Fruit fly (Drosophila melanogaster) whole organism, embryonic: ENCODE data around the gene ps.
A peak's percentile ranks its signal among the peaks of the same experiment; 100 is the strongest.

ENCODE experiments used
- B-H1 ChIP-seq: fragments of 200-800 bp; sonication (Bioruptor generic); IDR thresholded peaks from 3 replicates; pipeline ENCODE4 v1.3.6; 2022; ENCODE audit warnings: missing biosample characterization, missing genetic modification characterization
- BEAF-32 ChIP-seq: fragments of 200-800 bp; sonication (Bioruptor generic); optimal IDR thresholded peaks from 3 replicates; lab custom pipeline; 2017; ENCODE audit warnings: missing biosample characterization, missing genetic modification characterization, mild to moderate bottlenecking, moderate library complexity, missing genetic modification reagents
- Bgb ChIP-seq: fragments of 200-800 bp; sonication (Bioruptor generic); IDR thresholded peaks from 2 replicates; pipeline ENCODE4 v1.3.6; 2022; ENCODE audit warnings: missing biosample characterization, missing genetic modification characterization; ENCODE audit not compliant: partially characterized antibody
- CG10565 ChIP-seq: fragments of 200-800 bp; sonication (Bioruptor generic); optimal IDR thresholded peaks from 3 replicates; lab custom pipeline; 2016; ENCODE audit warnings: missing biosample characterization, mild to moderate bottlenecking, missing genetic modification characterization
- CG15269 ChIP-seq: fragments of 200-800 bp; sonication (Bioruptor generic); optimal IDR thresholded peaks from 2 replicates; lab custom pipeline; 2018; ENCODE audit warnings: missing biosample characterization, mild to moderate bottlenecking, missing genetic modification characterization, moderate library complexity
- CG1602 ChIP-seq: fragments of 200-800 bp; sonication (Bioruptor generic); optimal IDR thresholded peaks from 3 replicates; lab custom pipeline; 2016; ENCODE audit warnings: missing biosample characterization, missing genetic modification characterization
- CG34224 ChIP-seq: fragments of 200-800 bp; sonication (Bioruptor generic); IDR thresholded peaks from 3 replicates; pipeline ENCODE4 v1.3.6; 2022; ENCODE audit warnings: missing biosample characterization, missing genetic modification characterization; ENCODE audit not compliant: partially characterized antibody
- CG6272 ChIP-seq: fragments of 200-800 bp; sonication (Bioruptor generic); IDR thresholded peaks from 2 replicates; pipeline ENCODE4 v1.3.6; 2022; ENCODE audit warnings: missing biosample characterization, missing genetic modification characterization
- CG6689 ChIP-seq: fragments of 200-800 bp; sonication (Bioruptor generic); IDR thresholded peaks from 2 replicates; pipeline ENCODE4 v1.3.6; 2022; ENCODE audit warnings: missing biosample characterization, missing genetic modification characterization
- CG7271 ChIP-seq: fragments of 200-800 bp; sonication (Bioruptor generic); optimal IDR thresholded peaks from 2 replicates; lab custom pipeline; 2018; ENCODE audit warnings: missing biosample characterization, mild to moderate bottlenecking, missing genetic modification characterization, moderate library complexity
- CG7745 ChIP-seq: fragments of 200-800 bp; sonication (Bioruptor generic); optimal IDR thresholded peaks from 2 replicates; lab custom pipeline; 2018; ENCODE audit warnings: missing biosample characterization, mild to moderate bottlenecking, missing genetic modification characterization, moderate library complexity
- CG8944 ChIP-seq: fragments of 200-800 bp; sonication (Bioruptor generic); optimal IDR thresholded peaks from 3 replicates; lab custom pipeline; 2016; ENCODE audit warnings: missing biosample characterization, missing genetic modification characterization
- CG9215 ChIP-seq: fragments of 200-800 bp; sonication (Bioruptor generic); IDR thresholded peaks from 2 replicates; pipeline ENCODE4 v1.3.6; 2022; ENCODE audit warnings: missing biosample characterization, missing genetic modification characterization
- E2f2 ChIP-seq: fragments of 200-800 bp; sonication (Bioruptor generic); IDR thresholded peaks from 2 replicates; pipeline ENCODE4 v1.3.6; 2022; ENCODE audit warnings: missing biosample characterization, missing genetic modification characterization
- GATAe ChIP-seq: fragments of 200-800 bp; sonication (Bioruptor generic); conservative IDR thresholded peaks from 2 replicates; pipeline ENCODE4 v1.3.6; 2022; ENCODE audit warnings: missing biosample characterization, missing genetic modification characterization
- Hmx ChIP-seq: fragments of 200-800 bp; sonication (Bioruptor generic); optimal IDR thresholded peaks from 2 replicates; lab custom pipeline; 2016; ENCODE audit warnings: missing biosample characterization, missing genetic modification characterization
- Meics ChIP-seq: fragments of 200-800 bp; sonication (Bioruptor generic); optimal IDR thresholded peaks from 2 replicates; lab custom pipeline; 2017; ENCODE audit warnings: missing biosample characterization, mild to moderate bottlenecking, missing genetic modification characterization
- NK7.1 ChIP-seq: fragments of 200-800 bp; sonication (Bioruptor generic); optimal IDR thresholded peaks from 3 replicates; lab custom pipeline; 2016; ENCODE audit warnings: missing biosample characterization, missing genetic modification characterization
- Oaz ChIP-seq: fragments of 200-800 bp; sonication (Bioruptor generic); IDR thresholded peaks from 2 replicates; pipeline ENCODE4 v1.3.6; 2022; ENCODE audit warnings: missing biosample characterization, missing genetic modification characterization
- Opbp ChIP-seq: fragments of 200-800 bp; sonication (Bioruptor generic); IDR thresholded peaks from 3 replicates; pipeline ENCODE4 v1.3.6; 2022; ENCODE audit warnings: missing biosample characterization, missing genetic modification characterization; ENCODE audit not compliant: partially characterized antibody
- Optix ChIP-seq: fragments of 200-800 bp; sonication (Bioruptor generic); IDR thresholded peaks from 3 replicates; pipeline ENCODE4 v1.3.6; 2022; ENCODE audit warnings: missing biosample characterization, missing genetic modification characterization
- Sry-β ChIP-seq: fragments of 200-800 bp; sonication (Bioruptor generic); optimal IDR thresholded peaks from 2 replicates; lab custom pipeline; 2018; ENCODE audit warnings: missing biosample characterization, mild to moderate bottlenecking, missing genetic modification characterization, moderate library complexity
- Sry-δ ChIP-seq: fragments of 200-800 bp; sonication (Bioruptor generic); optimal IDR thresholded peaks from 2 replicates; lab custom pipeline; 2016; ENCODE audit warnings: missing biosample characterization, missing genetic modification characterization
- Usf ChIP-seq: fragments of 200-800 bp; sonication (Bioruptor generic); optimal IDR thresholded peaks from 2 replicates; lab custom pipeline; 2017; ENCODE audit warnings: missing genotype, missing biosample characterization, missing genetic modification characterization
- YL-1 ChIP-seq: fragments of 200-800 bp; sonication (Bioruptor generic); optimal IDR thresholded peaks from 3 replicates; lab custom pipeline; 2017; ENCODE audit warnings: missing biosample characterization, mild to moderate bottlenecking, missing genetic modification characterization
- ato ChIP-seq: fragments of 200-800 bp; sonication (Bioruptor generic); IDR thresholded peaks from 2 replicates; pipeline ENCODE4 v1.3.6; 2022; ENCODE audit warnings: missing biosample characterization, missing genetic modification characterization; ENCODE audit not compliant: partially characterized antibody
- caup ChIP-seq: fragments of 200-800 bp; sonication (Bioruptor generic); optimal IDR thresholded peaks from 3 replicates; lab custom pipeline; 2017; ENCODE audit warnings: missing biosample characterization, mild to moderate bottlenecking, missing genetic modification characterization, moderate library complexity; ENCODE audit not compliant: severe bottlenecking
- cg ChIP-seq: fragments of 200-800 bp; sonication (Bioruptor generic); optimal IDR thresholded peaks from 3 replicates; lab custom pipeline; 2019; ENCODE audit warnings: missing biosample characterization, mild to moderate bottlenecking, missing genetic modification characterization, moderate library complexity
- chn ChIP-seq: fragments of 200-800 bp; sonication (Bioruptor generic); optimal IDR thresholded peaks from 2 replicates; lab custom pipeline; 2016; ENCODE audit warnings: missing biosample characterization, missing genetic modification characterization
- her ChIP-seq: fragments of 200-800 bp; sonication (Bioruptor generic); optimal IDR thresholded peaks from 2 replicates; lab custom pipeline; 2016; ENCODE audit warnings: missing biosample characterization, missing genetic modification characterization
- hkb ChIP-seq, 2 experiments: fragments of 200-800 bp in 1 of 2; fragments of >200 bp in 1 of 2; sonication (Bioruptor generic) in 1 of 2; IDR thresholded peaks in 1 of 2; optimal IDR thresholded peaks in 1 of 2; 2 replicates each; pipeline versions ENCODE4 v1.3.6 to Lab custom; 2017 to 2022; ENCODE audit warnings: missing biosample characterization in 1 of 2, missing genetic modification characterization in 1 of 2
- inv ChIP-seq: fragments of 200-800 bp; sonication (Bioruptor generic); IDR thresholded peaks from 2 replicates; pipeline ENCODE4 v1.3.6; 2022; ENCODE audit warnings: missing biosample characterization, missing genetic modification characterization; ENCODE audit not compliant: partially characterized antibody
- knrl ChIP-seq: fragments of 200-800 bp; sonication (Bioruptor generic); IDR thresholded peaks from 3 replicates; pipeline ENCODE4 v1.3.6; 2022; ENCODE audit warnings: missing biosample characterization, missing genetic modification characterization; ENCODE audit not compliant: partially characterized antibody
- lab ChIP-seq: fragments of 200-800 bp; sonication (Bioruptor generic); optimal IDR thresholded peaks from 3 replicates; lab custom pipeline; 2017; ENCODE audit warnings: missing biosample characterization, missing genetic modification characterization, mild to moderate bottlenecking, moderate library complexity, missing genetic modification reagents
- nmo ChIP-seq: fragments of 200-800 bp; sonication (Bioruptor generic); optimal IDR thresholded peaks from 2 replicates; lab custom pipeline; 2018; ENCODE audit warnings: missing biosample characterization, mild to moderate bottlenecking, missing genetic modification characterization, moderate library complexity
- odd ChIP-seq: fragments of 200-800 bp; sonication (Bioruptor generic); optimal IDR thresholded peaks from 2 replicates; lab custom pipeline; 2017; ENCODE audit warnings: missing biosample characterization, mild to moderate bottlenecking, missing genetic modification characterization
- otp ChIP-seq: fragments of 200-800 bp; sonication (Bioruptor generic); IDR thresholded peaks from 3 replicates; pipeline ENCODE4, ENCODE4 v1.3.6; 2022; ENCODE audit warnings: missing biosample characterization, missing genetic modification characterization
- p53 ChIP-seq: fragments of 200-800 bp; sonication (Bioruptor generic); optimal IDR thresholded peaks from 2 replicates; lab custom pipeline; 2016; ENCODE audit warnings: missing biosample characterization, missing genetic modification characterization
- seq ChIP-seq: fragments of 200-800 bp; sonication (Bioruptor generic); IDR thresholded peaks from 2 replicates; pipeline ENCODE4 v1.3.6; 2022; ENCODE audit warnings: missing biosample characterization, missing genetic modification characterization
- sima ChIP-seq: fragments of 200-800 bp; sonication (Bioruptor generic); optimal IDR thresholded peaks from 2 replicates; lab custom pipeline; 2016; ENCODE audit warnings: missing biosample characterization, missing genetic modification characterization
- sqz ChIP-seq: fragments of 200-800 bp; sonication (Bioruptor generic); optimal IDR thresholded peaks from 3 replicates; lab custom pipeline; 2018; ENCODE audit warnings: missing biosample characterization, mild to moderate bottlenecking, missing genetic modification characterization
- tap ChIP-seq: fragments of 200-800 bp; optimal IDR thresholded peaks from 3 replicates; lab custom pipeline; 2019; ENCODE audit warnings: missing biosample characterization, mild to moderate bottlenecking, missing genetic modification characterization, moderate library complexity
- vvl ChIP-seq: fragments of 200-800 bp; sonication (Bioruptor generic); IDR thresholded peaks from 2 replicates; pipeline ENCODE4 v1.3.6; 2022; ENCODE audit warnings: missing biosample characterization, missing genetic modification characterization
- zen2 ChIP-seq: fragments of 200-800 bp; sonication (Bioruptor generic); IDR thresholded peaks from 3 replicates; pipeline ENCODE4 v1.3.6; 2022; ENCODE audit warnings: missing biosample characterization, missing genetic modification characterization; ENCODE audit not compliant: partially characterized antibody

ps gene

dm6 chr3R:9404104-9404512 lies 13.6 kb upstream of the ps start, which contains the start of the genes CG9356, BBIP1 and CG8135 (continued):
- no peak for TF ChIP-seq lab
- peak; percentile 38; the same call in 1 of the 2 replicates for TF ChIP-seq CG6272 (GFP tag; lab: Robert Waterston, UW)
- peak; percentile 62 for TF ChIP-seq Opbp
- TF ChIP-seq tap, result peak; percentile 26
- peak; percentile 58 for TF ChIP-seq NK7.1 (GFP tag; lab: Kevin White, UChicago)
- TF ChIP-seq odd (GFP tag; lab: Kevin White, UChicago), result no peak
- no peak for TF ChIP-seq ato (GFP tag; lab: Robert Waterston, UW)
- peak; percentile 87 for TF ChIP-seq vvl (GFP tag; lab: Robert Waterston, UW)
- no peak for TF ChIP-seq CG15269 (tag; lab: Kevin White, UChicago)
- TF ChIP-seq p53 (GFP tag; lab: Kevin White, UChicago), result peak; percentile 60
- TF ChIP-seq Hmx (GFP tag; lab: Kevin White, UChicago), result no peak
- TF ChIP-seq, all 482 proteins: peak for 303

dm6 chr3R:9408069-9408468 lies 9.7 kb upstream of the ps start, which contains the start of gene CG44261:
Gene CG44261 (minus strand): TSS chr3R:9408169.
- TF ChIP-seq hkb (optimal IDR thresholded peaks at IDR 0.05; lab: Kevin White, UChicago) (no peak), hkb (GFP tag; IDR thresholded peaks at IDR 0.05; lab: Robert Waterston, UW) (no peak), Hmx (GFP tag; lab: Kevin White, UChicago) (no peak), GATAe (no peak), CG9215 (GFP tag; lab: Robert Waterston, UW) (no peak), her (GFP tag; lab: Kevin White, UChicago) (no peak), CG7745 (tag; lab: Kevin White, UChicago) (no peak), zen2 (GFP tag; lab: Robert Waterston, UW) (no peak), Oaz (GFP tag; lab: Robert Waterston, UW) (no peak)
- TF ChIP-seq, all 482 proteins: peak for 0

- TF ChIP-seq CG6689 (GFP tag; lab: Robert Waterston, UW), result no peak
- TF ChIP-seq CG8944 (GFP tag; lab: Kevin White, UChicago), result no peak
- TF ChIP-seq inv (GFP tag; lab: Robert Waterston, UW), result no peak
- no peak for TF ChIP-seq sima (GFP tag; lab: Kevin White, UChicago)
- TF ChIP-seq CG7271 (tag; lab: Kevin White, UChicago), result no peak
- no peak for TF ChIP-seq otp (GFP tag; lab: Robert Waterston, UW)
- TF ChIP-seq nmo, result no peak
- no peak for TF ChIP-seq CG10565 (GFP tag; lab: Kevin White, UChicago)
- no peak for TF ChIP-seq caup (GFP tag; lab: Kevin White, UChicago)
- TF ChIP-seq Optix (GFP tag; lab: Robert Waterston, UW), result no peak
- no peak for TF ChIP-seq cg
- TF ChIP-seq B-H1 (GFP tag; lab: Robert Waterston, UW), result no peak
- TF ChIP-seq Hmx (GFP tag; lab: Kevin White, UChicago), result no peak
- TF ChIP-seq CG1602, result no peak
- TF ChIP-seq, all 482 proteins: peak for 0
These were observed 7.6 kb upstream of the ps start, which contains the start of gene betaTub85D for dm6 chr3R:9410182-9410581. Gene betaTub85D (minus strand): TSS chr3R:9410282.

dm6 chr3R:9411928-9412640 lies 5.7 kb upstream of the ps start, which contains the start of the genes Task7 and alpha-Man-IIa:
Gene Task7 (minus strand): TSS chr3R:9412293.
Gene alpha-Man-IIa (plus strand): TSS chr3R:9412548.
- peak; percentile 47; the same call in 1 of the 3 replicates for TF ChIP-seq CG34224 (GFP tag; lab: Robert Waterston, UW)
- no peak for TF ChIP-seq Usf (GFP tag; lab: Kevin White, UChicago)
- peak; percentile 30; the same call in 1 of the 2 replicates for TF ChIP-seq E2f2
- TF ChIP-seq seq (GFP tag; lab: Robert Waterston, UW), result no peak
- TF ChIP-seq chn (GFP tag; lab: Kevin White, UChicago), result no peak
- TF ChIP-seq Bgb, result 0 out of 2 replicates have a peak, but pooled peaks have one; percentile 31
- TF ChIP-seq YL-1 (GFP tag; lab: Kevin White, UChicago), result peak; percentile 30
- TF ChIP-seq BEAF-32, result peak; percentile 46
- no peak for TF ChIP-seq knrl (GFP tag; lab: Robert Waterston, UW)
- peak; percentile 89 for TF ChIP-seq Sry-β (GFP tag; lab: Kevin White, UChicago)
- no peak for TF ChIP-seq Meics
- peak; percentile 2 for TF ChIP-seq Sry-δ (GFP tag; lab: Kevin White, UChicago)
- peak; percentile 71 for TF ChIP-seq sqz (GFP tag; lab: Kevin White, UChicago)
